Fruit fly (Drosophila melanogaster): ENCODE results near the gene mew.
A peak's percentile ranks its signal among the peaks of the same experiment; 100 is the strongest.

mew gene

DNA sequence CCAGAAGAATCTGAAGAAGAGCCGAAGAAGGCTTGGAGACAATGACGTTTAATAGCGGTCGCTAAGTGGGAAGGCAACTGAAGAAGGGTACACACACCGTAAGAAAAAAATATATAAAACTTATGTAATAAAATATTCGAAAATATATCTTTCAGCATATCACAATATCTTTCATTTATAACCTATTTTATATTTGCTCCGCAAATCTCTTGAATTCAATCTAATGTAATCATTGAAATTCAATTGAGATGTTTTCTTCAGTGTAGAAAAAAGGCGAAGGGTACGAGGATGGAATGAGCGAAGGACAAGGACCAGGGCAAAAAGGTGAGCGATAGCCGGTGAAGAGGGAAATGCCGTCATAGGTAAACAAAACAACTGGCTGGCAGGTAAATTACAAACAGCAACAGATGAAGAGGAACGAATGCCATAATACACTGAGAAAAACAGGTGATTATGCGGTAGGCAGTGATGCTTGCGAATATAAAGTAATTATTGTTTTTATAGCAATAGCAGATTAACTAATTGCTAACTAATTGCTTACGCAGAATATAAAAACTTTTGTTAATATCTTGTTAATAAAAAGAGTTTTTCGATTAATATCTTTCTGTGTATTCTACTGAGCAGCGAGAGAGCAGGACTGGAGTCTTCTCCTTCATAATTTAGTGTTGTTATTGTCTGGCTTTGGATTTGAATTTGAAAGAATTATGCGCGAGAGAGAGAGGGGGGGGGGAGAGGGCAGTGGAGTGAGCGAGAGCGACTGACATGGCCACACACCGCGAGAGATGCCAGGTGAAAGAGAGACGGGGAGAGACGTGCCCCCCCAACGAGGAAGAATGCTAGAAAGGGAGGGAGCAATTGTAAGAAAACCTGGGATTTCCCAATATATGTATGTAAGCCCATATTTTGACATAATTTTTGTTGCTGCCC, 24.2 kb downstream of the mew start (continued):
- TF ChIP-seq D19B (GFP tag; optimal IDR thresholded peaks at IDR 0.05), result peak; percentile 22
- peak; percentile 49 for TF ChIP-seq CG4328 (GFP tag; optimal IDR thresholded peaks at IDR 0.05)
- no peak for TF ChIP-seq Dip2 (GFP tag; IDR thresholded peaks at IDR 0.05)
- TF ChIP-seq E2f1 (GFP tag; IDR thresholded peaks at IDR 0.05), result peak; percentile 79
- peak; percentile 76 for TF ChIP-seq CG9215 (GFP tag; IDR thresholded peaks at IDR 0.05)
- TF ChIP-seq kay (GFP tag; optimal IDR thresholded peaks at IDR 0.05), result peak; percentile 60
- TF ChIP-seq CG30431 (GFP tag; optimal IDR thresholded peaks at IDR 0.05), result peak; percentile 83
- peak; percentile 83 for TF ChIP-seq sens-2 (GFP tag; IDR thresholded peaks at IDR 0.05)
- peak; percentile 79 for TF ChIP-seq CG1603 (tag; optimal IDR thresholded peaks at IDR 0.05)
- peak; percentile 33; the same call in 1 of the 3 replicates for TF ChIP-seq z (GFP tag; IDR thresholded peaks at IDR 0.05)
- peak; percentile 36 for TF ChIP-seq p53 (GFP tag; optimal IDR thresholded peaks at IDR 0.05)
- TF ChIP-seq B-H1 (GFP tag; IDR thresholded peaks at IDR 0.05), result peak; percentile 69
- peak; percentile 77 for TF ChIP-seq Hr3 (GFP tag; optimal IDR thresholded peaks at IDR 0.05)
- TF ChIP-seq nmo (GFP tag; optimal IDR thresholded peaks at IDR 0.05), result peak; percentile 93
- TF ChIP-seq zf30C (GFP tag; optimal IDR thresholded peaks at IDR 0.05), result peak; percentile 98
- TF ChIP-seq CG6654 (GFP tag; optimal IDR thresholded peaks at IDR 0.05), result peak; percentile 48
- TF ChIP-seq Nf-YA (GFP tag; IDR thresholded peaks at IDR 0.05), result peak; percentile 47; the same call in 1 of the 2 replicates
- peak; percentile 74 for TF ChIP-seq gcm (GFP tag; optimal IDR thresholded peaks at IDR 0.05)
- TF ChIP-seq Sry-β (GFP tag; optimal IDR thresholded peaks at IDR 0.05), result peak; percentile 42
- TF ChIP-seq gcm2 (GFP tag; optimal IDR thresholded peaks at IDR 0.05), result peak; percentile 66
- peak; percentile 89 for TF ChIP-seq CG17361 (GFP tag; IDR thresholded peaks at IDR 0.05)
- TF ChIP-seq pum (GFP tag; optimal IDR thresholded peaks at IDR 0.05), result peak; percentile 89
- TF ChIP-seq CG12942 (GFP tag; optimal IDR thresholded peaks at IDR 0.05), result peak; percentile 69
- peak in 1 of 2 experiments; percentile 34 for TF ChIP-seq insv (GFP tag; optimal IDR thresholded peaks at IDR 0.05)
- no peak for TF ChIP-seq MESR4 (GFP tag; optimal IDR thresholded peaks at IDR 0.05)
- TF ChIP-seq jing (GFP tag; optimal IDR thresholded peaks at IDR 0.05), result peak; percentile 66
- TF ChIP-seq Trl (optimal IDR thresholded peaks at IDR 0.05), result peak; percentile 23 to 47
- peak; percentile 84 for TF ChIP-seq Trl (GFP tag; optimal IDR thresholded peaks at IDR 0.05)
- no peak for TF ChIP-seq prd (optimal IDR thresholded peaks at IDR 0.05)
- peak; percentile 96 for TF ChIP-seq prd (GFP tag; IDR thresholded peaks at IDR 0.05)
- no peak for TF ChIP-seq Doc3 (GFP tag; IDR thresholded peaks at IDR 0.05; ENCODE audit: partially characterized antibody)
- peak; percentile 81 for TF ChIP-seq tio (GFP tag; optimal IDR thresholded peaks at IDR 0.05)
- peak; percentile 47 for TF ChIP-seq wor (GFP tag; IDR thresholded peaks at IDR 0.05)
- peak; percentile 81 for TF ChIP-seq CG1602 (GFP tag; optimal IDR thresholded peaks at IDR 0.05)
- TF ChIP-seq Ets65A (GFP tag), result peak; percentile 98
- no peak for TF ChIP-seq C15 (GFP tag; IDR thresholded peaks at IDR 0.05)
- TF ChIP-seq NFAT (GFP tag; IDR thresholded peaks at IDR 0.05), result peak; percentile 62
- peak; percentile 38 for TF ChIP-seq Hmr (GFP tag; optimal IDR thresholded peaks at IDR 0.05)
- TF ChIP-seq CG18619 (GFP tag; optimal IDR thresholded peaks at IDR 0.05), result peak; percentile 74
- TF ChIP-seq CG3995 (GFP tag; optimal IDR thresholded peaks at IDR 0.05), result no peak
- TF ChIP-seq scrt (GFP tag; optimal IDR thresholded peaks at IDR 0.05), result peak; percentile 82
- peak; percentile 76 for TF ChIP-seq lab (GFP tag; optimal IDR thresholded peaks at IDR 0.05)
- TF ChIP-seq tap (tag; optimal IDR thresholded peaks at IDR 0.05), result peak; percentile 79
- TF ChIP-seq caup (GFP tag; optimal IDR thresholded peaks at IDR 0.05; ENCODE audit: severe bottlenecking), result peak; percentile 56
- no peak for TF ChIP-seq pita (GFP tag; optimal IDR thresholded peaks at IDR 0.05)
- peak; percentile 75 for TF ChIP-seq Max (GFP tag; optimal IDR thresholded peaks at IDR 0.05)
- peak; percentile 85 for TF ChIP-seq CoRest (tag; optimal IDR thresholded peaks at IDR 0.05)
- TF ChIP-seq ara (GFP tag; IDR thresholded peaks at IDR 0.05), result peak; percentile 88
- TF ChIP-seq peb (GFP tag; IDR thresholded peaks at IDR 0.05), result peak; percentile 55; the same call in 1 of the 2 replicates
